Fruit fly (Drosophila melanogaster) whole organism, embryonic: ENCODE measurements around the gene Cnot4.

Experiments
- Ada2b ChIP-seq: fragments of 200-800 bp; sonication (Bioruptor generic); IDR thresholded peaks from 2 replicates; pipeline ENCODE4 v1.3.6; 2022; ENCODE audit warnings: missing biosample characterization, missing genetic modification characterization
- Adf1 ChIP-seq: fragments of 200-800 bp; sonication (Bioruptor generic); IDR thresholded peaks from 2 replicates; pipeline ENCODE4 v1.3.6; 2022; ENCODE audit warnings: missing biosample characterization, missing genetic modification characterization
- CG1024 ChIP-seq: fragments of 200-800 bp; sonication (Bioruptor generic); IDR thresholded peaks from 2 replicates; pipeline ENCODE4 v1.3.6; 2022; ENCODE audit warnings: missing biosample characterization, missing genetic modification characterization
- CG10654 ChIP-seq: fragments of 200-800 bp; sonication (Bioruptor generic); optimal IDR thresholded peaks from 2 replicates; lab custom pipeline; 2016; ENCODE audit warnings: missing biosample characterization, missing genetic modification characterization
- CG11723 ChIP-seq: fragments of 200-800 bp; sonication (Bioruptor generic); optimal IDR thresholded peaks from 2 replicates; lab custom pipeline; 2017; ENCODE audit warnings: missing biosample characterization, mild to moderate bottlenecking, missing genetic modification characterization
- CG14710 ChIP-seq: fragments of 200-800 bp; sonication (Bioruptor generic); optimal IDR thresholded peaks from 3 replicates; lab custom pipeline; 2019; ENCODE audit warnings: missing biosample characterization, mild to moderate bottlenecking, missing genetic modification characterization, moderate library complexity
- CG1529 ChIP-seq: fragments of 200-800 bp; sonication (Bioruptor generic); optimal IDR thresholded peaks from 3 replicates; lab custom pipeline; 2018; ENCODE audit warnings: missing biosample characterization, missing genetic modification characterization
- CG15601 ChIP-seq: fragments of 200-800 bp; sonication (Bioruptor generic); optimal IDR thresholded peaks from 3 replicates; lab custom pipeline; 2019; ENCODE audit warnings: missing biosample characterization, mild to moderate bottlenecking, missing genetic modification characterization, moderate library complexity
- CG18262 ChIP-seq: fragments of 200-800 bp; optimal IDR thresholded peaks from 3 replicates; lab custom pipeline; 2019; ENCODE audit warnings: missing biosample characterization, mild to moderate bottlenecking, missing genetic modification characterization, moderate library complexity
- CG32767 ChIP-seq: fragments of 200-800 bp; sonication (Bioruptor generic); IDR thresholded peaks from 2 replicates; pipeline ENCODE4 v1.3.6; 2022; ENCODE audit warnings: missing biosample characterization, missing genetic modification characterization
- CG4617 ChIP-seq: fragments of 200-800 bp; sonication (Bioruptor generic); optimal IDR thresholded peaks from 3 replicates; lab custom pipeline; 2016; ENCODE audit warnings: missing biosample characterization, missing genetic modification characterization, borderline replicate concordance
- CG5953 ChIP-seq: fragments of 200-800 bp; sonication (Bioruptor generic); IDR thresholded peaks from 2 replicates; pipeline ENCODE4 v1.3.6; 2022; ENCODE audit warnings: missing biosample characterization, missing genetic modification characterization
- CG7357 ChIP-seq: fragments of 200-800 bp; sonication (Bioruptor generic); IDR thresholded peaks from 3 replicates; pipeline ENCODE4 v1.3.6; 2022; ENCODE audit warnings: missing biosample characterization, missing genetic modification characterization
- CG8290 ChIP-seq, 3 experiments: fragments of 200-800 bp; sonication (Bioruptor generic); optimal IDR thresholded peaks; 2 replicates each; lab custom pipeline; 2016 to 2019; ENCODE audit warnings: missing biosample characterization in 3 of 3, missing genetic modification characterization in 3 of 3, mild to moderate bottlenecking in 2 of 3, moderate library complexity in 1 of 3
- CG8924 ChIP-seq: fragments of 200-800 bp; optimal IDR thresholded peaks from 3 replicates; lab custom pipeline; 2019; ENCODE audit warnings: missing biosample characterization, mild to moderate bottlenecking, missing genetic modification characterization, moderate library complexity
- Camta ChIP-seq: fragments of 200-800 bp; sonication (Bioruptor generic); optimal IDR thresholded peaks from 2 replicates; lab custom pipeline; 2016; ENCODE audit warnings: missing biosample characterization, missing genetic modification characterization
- CoRest ChIP-seq: fragments of 200-800 bp; sonication (Bioruptor generic); optimal IDR thresholded peaks from 3 replicates; lab custom pipeline; 2018; ENCODE audit warnings: missing biosample characterization, mild to moderate bottlenecking, missing genetic modification characterization, moderate library complexity
- Dfd ChIP-seq, 2 experiments: fragments of >200 bp; optimal IDR thresholded peaks; 2 replicates each; lab custom pipeline; 2017; ENCODE audit warnings: missing biosample characterization in 2 of 2, missing genetic modification characterization in 2 of 2
- Dip2 ChIP-seq: fragments of 200-800 bp; sonication (Bioruptor generic); IDR thresholded peaks from 2 replicates; pipeline ENCODE4 v1.3.6; 2022; ENCODE audit warnings: missing biosample characterization, missing genetic modification characterization
- Doc3 ChIP-seq: fragments of 200-800 bp; sonication (Bioruptor generic); IDR thresholded peaks from 3 replicates; pipeline ENCODE4 v1.3.6; 2022; ENCODE audit warnings: missing biosample characterization, missing genetic modification characterization; ENCODE audit not compliant: partially characterized antibody
- Eip74EF ChIP-seq, 2 experiments: fragments of 200-800 bp in 1 of 2; fragments of >200 bp in 1 of 2; sonication (Bioruptor generic) in 1 of 2; optimal IDR thresholded peaks; 2 replicates each; lab custom pipeline; 2017 to 2019; ENCODE audit warnings: missing biosample characterization in 2 of 2, missing genetic modification characterization in 2 of 2, mild to moderate bottlenecking in 1 of 2, moderate library complexity in 1 of 2
- Gug ChIP-seq: fragments of 200-800 bp; sonication (Bioruptor generic); IDR thresholded peaks from 4 replicates; pipeline ENCODE4 v1.3.6; 2022; ENCODE audit warnings: missing biosample characterization, missing genetic modification characterization
- HLH3B ChIP-seq: fragments of 200-800 bp; sonication (Bioruptor generic); IDR thresholded peaks from 2 replicates; pipeline ENCODE4 v1.3.6; 2022; ENCODE audit warnings: missing biosample characterization, missing genetic modification characterization
- Hr3 ChIP-seq: fragments of 200-800 bp; sonication (Bioruptor generic); optimal IDR thresholded peaks from 3 replicates; lab custom pipeline; 2016; ENCODE audit warnings: missing biosample characterization, missing genetic modification characterization
- Hr78 ChIP-seq, 2 experiments: fragments of 200-800 bp in 1 of 2; fragments of >200 bp in 1 of 2; sonication (Bioruptor generic) in 1 of 2; optimal IDR thresholded peaks; 2 replicates each; lab custom pipeline; 2017 to 2019; ENCODE audit warnings: missing biosample characterization in 2 of 2, missing genetic modification characterization in 2 of 2, mild to moderate bottlenecking in 1 of 2, moderate library complexity in 1 of 2
- MBD-R2 ChIP-seq: fragments of 200-800 bp; sonication (Bioruptor generic); IDR thresholded peaks from 2 replicates; pipeline ENCODE4 v1.3.6; 2022; ENCODE audit warnings: missing biosample characterization, missing genetic modification characterization
- MESR4 ChIP-seq: fragments of 200-800 bp; sonication (Bioruptor generic); optimal IDR thresholded peaks from 2 replicates; lab custom pipeline; 2018; ENCODE audit warnings: missing biosample characterization, mild to moderate bottlenecking, missing genetic modification characterization, moderate library complexity
- Neu2 ChIP-seq: fragments of 200-800 bp; sonication (Bioruptor generic); optimal IDR thresholded peaks from 3 replicates; lab custom pipeline; 2016; ENCODE audit warnings: missing biosample characterization, missing genetic modification characterization, borderline replicate concordance
- Rfx ChIP-seq: fragments of 200-800 bp; sonication (Bioruptor generic); IDR thresholded peaks from 2 replicates; pipeline ENCODE4 v1.3.6; 2022; ENCODE audit warnings: missing biosample characterization, missing genetic modification characterization
- Sox102F ChIP-seq: fragments of 200-800 bp; sonication (Bioruptor generic); optimal IDR thresholded peaks from 2 replicates; lab custom pipeline; 2018; ENCODE audit warnings: missing biosample characterization, mild to moderate bottlenecking, missing genetic modification characterization, moderate library complexity
- Sry-β ChIP-seq: fragments of 200-800 bp; sonication (Bioruptor generic); optimal IDR thresholded peaks from 2 replicates; lab custom pipeline; 2018; ENCODE audit warnings: missing biosample characterization, mild to moderate bottlenecking, missing genetic modification characterization, moderate library complexity
- YL-1 ChIP-seq: fragments of 200-800 bp; sonication (Bioruptor generic); optimal IDR thresholded peaks from 3 replicates; lab custom pipeline; 2017; ENCODE audit warnings: missing biosample characterization, mild to moderate bottlenecking, missing genetic modification characterization
- aop ChIP-seq: fragments of 200-800 bp; sonication (Bioruptor generic); IDR thresholded peaks from 2 replicates; pipeline ENCODE4 v1.3.6; 2022; ENCODE audit warnings: missing biosample characterization, missing genetic modification characterization
- ara ChIP-seq: fragments of 200-800 bp; sonication (Bioruptor generic); IDR thresholded peaks from 2 replicates; pipeline ENCODE4 v1.3.6; 2022; ENCODE audit warnings: missing biosample characterization, missing genetic modification characterization
- disco-r ChIP-seq: fragments of 200-800 bp; sonication (Bioruptor generic); optimal IDR thresholded peaks from 2 replicates; lab custom pipeline; 2016; ENCODE audit warnings: missing biosample characterization, missing genetic modification characterization
- dpn ChIP-seq, 2 experiments: fragments of 200-800 bp; sonication (Bioruptor generic); optimal IDR thresholded peaks; 3 replicates each; lab custom pipeline; 2016; ENCODE audit warnings: missing biosample characterization in 2 of 2, missing genetic modification characterization in 2 of 2
- fd64A ChIP-seq: fragments of 200-800 bp; sonication (Bioruptor generic); optimal IDR thresholded peaks from 3 replicates; lab custom pipeline; 2018; ENCODE audit warnings: missing biosample characterization, mild to moderate bottlenecking, missing genetic modification characterization
- gcm ChIP-seq: fragments of 200-800 bp; sonication (Bioruptor generic); optimal IDR thresholded peaks from 2 replicates; lab custom pipeline; 2019; ENCODE audit warnings: missing biosample characterization, mild to moderate bottlenecking, missing genetic modification characterization, moderate library complexity
- gfzf ChIP-seq: fragments of 200-800 bp; sonication (Bioruptor generic); optimal IDR thresholded peaks from 2 replicates; lab custom pipeline; 2016; ENCODE audit warnings: missing biosample characterization, mild to moderate bottlenecking, missing genetic modification characterization, moderate library complexity
- hth ChIP-seq: fragments of >200 bp; optimal IDR thresholded peaks from 2 replicates; lab custom pipeline; 2017; ENCODE audit warnings: inconsistent platforms
- phol ChIP-seq: fragments of 200-800 bp; sonication (Bioruptor generic); optimal IDR thresholded peaks from 3 replicates; lab custom pipeline; 2018; ENCODE audit warnings: missing biosample characterization, mild to moderate bottlenecking, missing genetic modification characterization, moderate library complexity
- pzg ChIP-seq: fragments of 200-800 bp; sonication (Bioruptor generic); optimal IDR thresholded peaks from 3 replicates; lab custom pipeline; 2018; ENCODE audit warnings: missing biosample characterization, mild to moderate bottlenecking, missing genetic modification characterization, moderate library complexity
- row ChIP-seq: fragments of 200-800 bp; sonication (Bioruptor generic); IDR thresholded peaks from 3 replicates; pipeline ENCODE4 v1.3.6; 2022; ENCODE audit warnings: missing biosample characterization, missing genetic modification characterization
- sna ChIP-seq: fragments of 200-800 bp; sonication (Bioruptor generic); IDR thresholded peaks from 2 replicates; pipeline ENCODE4 v1.3.6; 2022; ENCODE audit warnings: missing biosample characterization, missing genetic modification characterization; ENCODE audit not compliant: partially characterized antibody
- ssp ChIP-seq: fragments of 200-800 bp; sonication (Bioruptor generic); IDR thresholded peaks from 2 replicates; pipeline ENCODE4 v1.3.6; 2022; ENCODE audit warnings: missing biosample characterization, missing genetic modification characterization
- ttk ChIP-seq: fragments of 200-800 bp; sonication (Bioruptor generic); IDR thresholded peaks from 2 replicates; pipeline ENCODE4 v2.1.2; 2022; ENCODE audit warnings: missing biosample characterization, missing genetic modification characterization
- vvl ChIP-seq: fragments of 200-800 bp; sonication (Bioruptor generic); IDR thresholded peaks from 2 replicates; pipeline ENCODE4 v1.3.6; 2022; ENCODE audit warnings: missing biosample characterization, missing genetic modification characterization
- zfh1 ChIP-seq: fragments of 200-800 bp; sonication (Bioruptor generic); IDR thresholded peaks from 3 replicates; pipeline ENCODE4 v1.3.6; 2022; ENCODE audit warnings: missing biosample characterization, missing genetic modification characterization

Cnot4 gene

DNA sequence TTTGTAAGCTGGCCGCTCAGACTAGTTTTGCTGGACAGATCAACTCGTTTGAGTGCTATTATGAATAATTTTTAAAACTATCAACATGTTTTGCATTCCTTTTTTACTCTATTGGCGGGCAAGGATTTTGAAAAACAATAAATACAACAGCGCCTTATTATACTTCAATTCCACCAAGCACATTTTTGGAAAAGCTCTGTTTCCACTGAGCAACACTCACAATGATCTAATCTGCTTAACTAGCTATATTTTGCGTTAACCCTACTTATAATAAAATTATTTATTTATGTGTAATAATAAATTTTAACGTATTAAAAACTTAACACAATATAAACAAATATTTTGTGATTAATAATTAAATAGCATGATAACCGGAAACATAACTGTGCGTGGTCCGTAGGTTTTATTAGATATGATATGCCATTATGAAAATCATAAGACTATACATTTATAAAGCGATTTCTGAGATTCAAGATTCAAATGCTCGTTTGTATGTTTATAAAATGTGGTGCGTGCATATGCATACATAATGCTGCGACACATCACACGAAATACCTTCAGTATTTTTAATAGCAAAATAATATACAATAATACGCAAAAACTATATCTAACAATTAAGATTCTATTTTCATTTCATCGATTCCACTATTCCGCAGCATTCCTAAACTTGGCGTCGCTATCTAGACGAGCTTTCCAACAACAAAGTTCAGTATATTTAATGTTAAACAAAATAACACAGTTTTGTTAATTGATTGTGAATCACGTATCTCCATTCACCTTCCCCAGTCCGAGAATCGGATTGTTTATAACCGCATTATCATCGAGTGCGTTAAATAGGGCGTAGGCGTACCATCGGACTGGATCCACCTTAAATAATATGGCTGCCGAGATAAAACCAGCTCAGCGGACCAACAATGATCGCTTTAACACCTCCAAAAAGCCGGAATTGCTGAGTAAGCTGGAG is 26.4 kb downstream of the Cnot4 start, which contains the start of the genes pie and Wdfy2 (continued):
- TF ChIP-seq gfzf (peak; percentile 26), CG1529 (GFP tag; lab: Kevin White, UChicago) (no peak), Doc3 (GFP tag; lab: Robert Waterston, UW) (no peak), CG18262 (tag; lab: Kevin White, UChicago) (peak; percentile 31), fd64A (GFP tag; lab: Kevin White, UChicago) (no peak), vvl (GFP tag; lab: Robert Waterston, UW) (peak; percentile 12; the same call in 1 of the 2 replicates), gcm (GFP tag; lab: Kevin White, UChicago) (no peak), Sry-β (GFP tag; lab: Kevin White, UChicago) (peak; percentile 36), dpn (GFP tag; optimal IDR thresholded peaks at IDR 0.05; lab: Kevin White, UChicago) (no peak), ttk (GFP tag; lab: Robert Waterston, UW) (no peak), sna (GFP tag; lab: Robert Waterston, UW) (no peak), pzg (GFP tag; lab: Kevin White, UChicago) (peak; percentile 35), hth (lab: Kevin White, UChicago) (no peak), YL-1 (GFP tag; lab: Kevin White, UChicago) (peak; percentile 19), ara (GFP tag; lab: Robert Waterston, UW) (no peak), Dip2 (GFP tag; lab: Robert Waterston, UW) (no peak), Rfx (GFP tag; lab: Robert Waterston, UW) (0 out of 2 replicates have a peak, but pooled peaks have one; percentile 13), Dfd (GFP tag; optimal IDR thresholded peaks at IDR 0.05; lab: Kevin White, UChicago) (peak in 1 of 2 experiments; percentile 66), ssp (peak; percentile 97), MBD-R2 (GFP tag; lab: Robert Waterston, UW) (peak; percentile 40; the same call in 1 of the 2 replicates), CG4617 (GFP tag; lab: Kevin White, UChicago) (peak; percentile 29), Adf1 (GFP tag; lab: Robert Waterston, UW) (no peak), Hr3 (GFP tag; lab: Kevin White, UChicago) (no peak), Gug (no peak), Hr78 (GFP tag; optimal IDR thresholded peaks at IDR 0.05; lab: Kevin White, UChicago) (no peak), Ada2b (no peak), row (GFP tag; lab: Robert Waterston, UW) (peak; percentile 77), MESR4 (GFP tag; lab: Kevin White, UChicago) (peak; percentile 67), CG32767 (GFP tag; lab: Robert Waterston, UW) (no peak), CG15601 (tag; lab: Kevin White, UChicago) (no peak), CG1024 (peak; percentile 89), disco-r (GFP tag; lab: Kevin White, UChicago) (no peak), Sox102F (GFP tag; lab: Kevin White, UChicago) (no peak), CG11723 (GFP tag; lab: Kevin White, UChicago) (peak; percentile 74), zfh1 (no peak), CG10654 (GFP tag; lab: Kevin White, UChicago) (no peak), CG14710 (peak; percentile 39), CG5953 (GFP tag; lab: Robert Waterston, UW) (no peak), CG8924 (tag; lab: Kevin White, UChicago) (peak; percentile 10), Neu2 (no peak), Camta (no peak), CG7357 (GFP tag; lab: Robert Waterston, UW) (peak; percentile 97), phol (tag; lab: Kevin White, UChicago) (peak; percentile 39), Eip74EF (GFP tag; optimal IDR thresholded peaks at IDR 0.05; lab: Kevin White, UChicago) (peak in 1 of 2 experiments; percentile 88), aop (no peak), CoRest (tag; lab: Kevin White, UChicago) (peak; percentile 28), CG8290 (GFP tag; optimal IDR thresholded peaks at IDR 0.05; lab: Kevin White, UChicago) (no peak), CG8290 (tag; optimal IDR thresholded peaks at IDR 0.05; lab: Kevin White, UChicago) (no peak), HLH3B (no peak)
